Worm (Caenorhabditis elegans) whole organism, L3 larva: ENCODE data around the gene F46C5.7.
A peak's percentile ranks its signal among the peaks of the same experiment; 100 is the strongest.

Experiments used
- R02D3.7 ChIP-seq: fragments of 150-350 bp; optimal IDR thresholded peaks from 2 replicates; lab custom pipeline; 2014; ENCODE audit warnings: missing biosample characterization, missing genetic modification characterization
- ZK546.5 ChIP-seq: sonication (generic microtip); optimal IDR thresholded peaks from 2 replicates; lab custom pipeline; 2017; ENCODE audit warnings: missing biosample characterization, missing genetic modification characterization
- aly-2 ChIP-seq: fragments of 150-350 bp; optimal IDR thresholded peaks from 2 replicates; lab custom pipeline; 2014; ENCODE audit warnings: missing biosample characterization, missing genetic modification characterization
- ama-1 ChIP-seq: fragments of 150-350 bp; optimal IDR thresholded peaks from 2 replicates; lab custom pipeline; 2018
- egl-27 ChIP-seq: sonication (generic microtip); optimal IDR thresholded peaks from 4 replicates; lab custom pipeline; 2017; ENCODE audit warnings: missing biosample characterization, missing genetic modification reagents, missing genetic modification characterization
- elt-1 ChIP-seq: fragments of 150-350 bp; optimal IDR thresholded peaks from 2 replicates; lab custom pipeline; 2014; ENCODE audit warnings: missing biosample characterization, missing genetic modification characterization
- elt-2 ChIP-seq: sonication (generic microtip); optimal IDR thresholded peaks from 2 replicates; lab custom pipeline; 2016; ENCODE audit warnings: missing genetic modification reagents, mild to moderate bottlenecking, missing genetic modification characterization, missing compliant biosample characterization
- elt-3 ChIP-seq, 3 experiments: fragments of 150-350 bp in 1 of 3; sonication (generic microtip) in 2 of 3; optimal IDR thresholded peaks; 2 replicates in 2 of 3; 4 replicates in 1 of 3; lab custom pipeline; 2014 to 2017; ENCODE audit warnings: missing biosample characterization in 3 of 3, missing genetic modification characterization in 3 of 3
- fkh-10 ChIP-seq: sonication (generic microtip); optimal IDR thresholded peaks from 2 replicates; lab custom pipeline; 2017; ENCODE audit warnings: missing biosample characterization, missing genetic modification reagents, missing genetic modification characterization
- fkh-2 ChIP-seq: fragments of 150-350 bp; optimal IDR thresholded peaks from 2 replicates; lab custom pipeline; 2014; ENCODE audit warnings: missing biosample characterization, missing genetic modification reagents, missing genetic modification characterization
- hmg-11 ChIP-seq: sonication (generic microtip); optimal IDR thresholded peaks from 2 replicates; lab custom pipeline; 2016; ENCODE audit warnings: missing genetic modification characterization, missing compliant biosample characterization
- lin-15B ChIP-seq: fragments of 150-350 bp; optimal IDR thresholded peaks from 2 replicates; lab custom pipeline; 2014; ENCODE audit warnings: missing biosample characterization, missing genetic modification characterization
- lin-39 ChIP-seq: fragments of 150-350 bp; optimal IDR thresholded peaks from 2 replicates; lab custom pipeline; 2018; ENCODE audit warnings: missing biosample characterization, missing genetic modification reagents, missing genetic modification characterization
- lsy-12 ChIP-seq: sonication (generic microtip); optimal IDR thresholded peaks from 2 replicates; lab custom pipeline; 2016; ENCODE audit warnings: mild to moderate bottlenecking, missing genetic modification characterization, missing compliant biosample characterization
- mdl-1 ChIP-seq: fragments of 150-350 bp; optimal IDR thresholded peaks from 2 replicates; lab custom pipeline; 2014; ENCODE audit warnings: missing biosample characterization, missing genetic modification characterization
- nhr-11 ChIP-seq: fragments of 150-350 bp; optimal IDR thresholded peaks from 2 replicates; lab custom pipeline; 2014; ENCODE audit warnings: missing biosample characterization, missing genetic modification characterization
- nhr-23 ChIP-seq: fragments of 150-350 bp; optimal IDR thresholded peaks from 2 replicates; lab custom pipeline; 2014; ENCODE audit warnings: missing biosample characterization, missing genetic modification reagents, missing genetic modification characterization
- nhr-237 ChIP-seq: fragments of 150-350 bp; optimal IDR thresholded peaks from 2 replicates; lab custom pipeline; 2014; ENCODE audit warnings: missing biosample characterization, missing genetic modification characterization
- nhr-25 ChIP-seq: sonication (generic microtip); optimal IDR thresholded peaks from 2 replicates; lab custom pipeline; 2017; ENCODE audit warnings: missing biosample characterization, missing genetic modification characterization
- nhr-43 ChIP-seq: sonication (generic microtip); optimal IDR thresholded peaks from 2 replicates; lab custom pipeline; 2016; ENCODE audit warnings: mild to moderate bottlenecking, missing genetic modification characterization, missing compliant biosample characterization; ENCODE audit not compliant: poor library complexity, severe bottlenecking
- nhr-77 ChIP-seq: fragments of 150-350 bp; optimal IDR thresholded peaks from 2 replicates; lab custom pipeline; 2014; ENCODE audit warnings: missing biosample characterization, missing genetic modification characterization
- sea-2 ChIP-seq: fragments of 150-350 bp; sonication (generic microtip); optimal IDR thresholded peaks from 4 replicates; lab custom pipeline; 2014; ENCODE audit warnings: missing biosample characterization, missing genetic modification reagents, missing genetic modification characterization
- unc-62 ChIP-seq: fragments of 150-350 bp; sonication (generic microtip); optimal IDR thresholded peaks from 4 replicates; lab custom pipeline; 2014; ENCODE audit warnings: missing biosample characterization, missing genetic modification reagents, missing genetic modification characterization
- ztf-11 ChIP-seq: fragments of 150-350 bp; optimal IDR thresholded peaks from 2 replicates; lab custom pipeline; 2014; ENCODE audit warnings: missing biosample characterization, missing genetic modification characterization
- ztf-4 ChIP-seq: fragments of 150-350 bp; optimal IDR thresholded peaks from 2 replicates; lab custom pipeline; 2014; ENCODE audit warnings: missing biosample characterization, missing genetic modification characterization

Gene F46C5.7

ce11 chrII:8851996-8852587 lies 13.0 kb downstream of the F46C5.7 start, which contains the start of gene oac-46:
TSS of gene oac-46 (minus strand) at chrII:8852096.
- peak; percentile 78 for TF ChIP-seq nhr-25 (tag; lab: Kevin White, UChicago)
- peak; percentile 39 for TF ChIP-seq nhr-43 (tag; lab: Kevin White, UChicago)
- no peak for TF ChIP-seq R02D3.7 (tag; lab: Kevin White, UChicago)
- TF ChIP-seq mdl-1 = no peak
- TF ChIP-seq ama-1 (lab: Kevin White, UChicago) = peak; percentile 14
- peak; percentile 56 for TF ChIP-seq nhr-23
- TF ChIP-seq, all 47 proteins: peak for 4

- TF ChIP-seq lin-39 (tag; lab: Kevin White, UChicago) (no peak), elt-1 (tag; lab: Kevin White, UChicago) (peak; percentile 76), fkh-10 (GFP tag; lab: Kevin White, UChicago) (no peak)
Measured at ce11 chrII:8853238-8853637, 14.1 kb downstream of the F46C5.7 start.

- TF ChIP-seq sea-2 (GFP tag; lab: Kevin White, UChicago) = no peak
- peak; percentile 68 for TF ChIP-seq nhr-25 (tag; lab: Kevin White, UChicago)
- TF ChIP-seq nhr-11 (tag; lab: Kevin White, UChicago) = no peak
- peak in 1 of 3 experiments; percentile 69 for TF ChIP-seq elt-3 (tag; optimal IDR thresholded peaks at IDR 0.05; lab: Kevin White, UChicago)
- no peak for TF ChIP-seq nhr-77 (tag; lab: Kevin White, UChicago)
- TF ChIP-seq ZK546.5 (tag; lab: Kevin White, UChicago) = no peak
- TF ChIP-seq nhr-23 = peak; percentile 60
- peak; percentile 15 for TF ChIP-seq unc-62 (GFP tag; lab: Kevin White, UChicago)
- peak; percentile 73 for TF ChIP-seq nhr-43 (tag; lab: Kevin White, UChicago)
- TF ChIP-seq fkh-10 (GFP tag; lab: Kevin White, UChicago) = no peak
- TF ChIP-seq elt-1 (tag; lab: Kevin White, UChicago) = no peak
Measured at ce11 chrII:8853960-8854359, 14.8 kb downstream of the F46C5.7 start.

- peak; percentile 24 for TF ChIP-seq nhr-25 (tag; lab: Kevin White, UChicago)
- TF ChIP-seq R02D3.7 (tag; lab: Kevin White, UChicago) = no peak
- TF ChIP-seq lin-39 (tag; lab: Kevin White, UChicago) = no peak
Measured at ce11 chrII:8854874-8855273, 15.7 kb downstream of the F46C5.7 start.

ce11 chrII:8856524-8856923 lies 17.4 kb downstream of the F46C5.7 start:
- TF ChIP-seq nhr-25 (tag; lab: Kevin White, UChicago) = peak; percentile 23
- TF ChIP-seq mdl-1 = no peak

- TF ChIP-seq nhr-43 (tag; lab: Kevin White, UChicago) = no peak
- no peak for TF ChIP-seq nhr-25 (tag; lab: Kevin White, UChicago)
- no peak for TF ChIP-seq nhr-237 (tag; lab: Kevin White, UChicago)
- no peak for TF ChIP-seq elt-3 (tag; optimal IDR thresholded peaks at IDR 0.05; lab: Kevin White, UChicago)
- TF ChIP-seq ztf-4 (tag; lab: Kevin White, UChicago) = no peak
- no peak for TF ChIP-seq fkh-2
- TF ChIP-seq lin-15B (tag; lab: Kevin White, UChicago) = no peak
- no peak for TF ChIP-seq fkh-10 (GFP tag; lab: Kevin White, UChicago)
- no peak for TF ChIP-seq nhr-23
- TF ChIP-seq elt-1 (tag; lab: Kevin White, UChicago) = no peak
- TF ChIP-seq nhr-77 (tag; lab: Kevin White, UChicago) = no peak
- no peak for TF ChIP-seq elt-2 (tag; lab: Kevin White, UChicago)
- TF ChIP-seq egl-27 (tag; lab: Kevin White, UChicago) = no peak
- no peak for TF ChIP-seq hmg-11 (tag; lab: Kevin White, UChicago)
- no peak for TF ChIP-seq lsy-12
- no peak for TF ChIP-seq aly-2 (tag; lab: Kevin White, UChicago)
- TF ChIP-seq ztf-11 (tag; lab: Kevin White, UChicago) = no peak
Measured at ce11 chrII:8857074-8857473, 17.9 kb downstream of the F46C5.7 start.

- no peak for TF ChIP-seq aly-2 (tag; lab: Kevin White, UChicago)
Measured at ce11 chrII:8859596-8859995, 20.5 kb downstream of the F46C5.7 start, which contains the start of gene snb-6. TSS of gene snb-6 (minus strand) at chrII:8859696.
